Worm (Caenorhabditis elegans) whole organism, L2 larva: Measurements from ENCODE around the gene F38A1.6.

ENCODE experiments used
- C34F6.9 ChIP-seq: fragments of 150-350 bp; optimal IDR thresholded peaks from 2 replicates; lab custom pipeline; 2014; ENCODE audit warnings: missing biosample characterization, missing genetic modification characterization
- R02D3.7 ChIP-seq: fragments of 150-350 bp; optimal IDR thresholded peaks from 2 replicates; lab custom pipeline; 2014; ENCODE audit warnings: missing biosample characterization, missing genetic modification characterization
- ZK546.5 ChIP-seq: sonication (generic microtip); optimal IDR thresholded peaks from 2 replicates; lab custom pipeline; 2017; ENCODE audit warnings: missing biosample characterization, missing genetic modification characterization
- ceh-82 ChIP-seq: fragments of 150-350 bp; optimal IDR thresholded peaks from 2 replicates; lab custom pipeline; 2014; ENCODE audit warnings: missing biosample characterization, missing genetic modification characterization
- egl-27 ChIP-seq: sonication (generic microtip); optimal IDR thresholded peaks from 3 replicates; lab custom pipeline; 2017; ENCODE audit warnings: missing biosample characterization, missing genetic modification reagents, missing genetic modification characterization
- elt-3 ChIP-seq: sonication (generic microtip); optimal IDR thresholded peaks from 2 replicates; lab custom pipeline; 2017; ENCODE audit warnings: missing biosample characterization, missing genetic modification characterization
- mbf-1 ChIP-seq: sonication (generic microtip); optimal IDR thresholded peaks from 2 replicates; lab custom pipeline; 2017; ENCODE audit warnings: missing biosample characterization, missing genetic modification characterization
- nhr-11 ChIP-seq: fragments of 150-350 bp; optimal IDR thresholded peaks from 2 replicates; lab custom pipeline; 2014; ENCODE audit warnings: missing biosample characterization, missing genetic modification characterization
- skn-1 ChIP-seq: sonication (generic microtip); optimal IDR thresholded peaks from 2 replicates; lab custom pipeline; 2017; ENCODE audit warnings: missing biosample characterization, missing genetic modification characterization
- unc-55 ChIP-seq: fragments of 150-350 bp; sonication (generic microtip); optimal IDR thresholded peaks from 3 replicates; lab custom pipeline; 2014; ENCODE audit warnings: missing biosample characterization, missing genetic modification reagents, missing genetic modification characterization
- unc-62 ChIP-seq: fragments of 150-350 bp; optimal IDR thresholded peaks from 2 replicates; lab custom pipeline; 2014; ENCODE audit warnings: missing biosample characterization, missing genetic modification reagents, missing genetic modification characterization
- ztf-1 ChIP-seq: fragments of 200-800 bp; sonication (Bioruptor generic); conservative IDR thresholded peaks from 2 replicates; pipeline ENCODE4 v1.3.6; 2022; ENCODE audit warnings: missing genetic modification characterization, missing compliant biosample characterization
- ztf-11 ChIP-seq: sonication (generic microtip); optimal IDR thresholded peaks from 2 replicates; lab custom pipeline; 2017; ENCODE audit warnings: missing biosample characterization, missing genetic modification characterization

- TF ChIP-seq ztf-11 (tag; lab: Kevin White, UChicago) (no peak), unc-55 (GFP tag; lab: Kevin White, UChicago) (no peak), mbf-1 (no peak), unc-62 (GFP tag; lab: Kevin White, UChicago) (no peak), skn-1 (tag; lab: Kevin White, UChicago) (no peak), elt-3 (tag; lab: Kevin White, UChicago) (no peak), C34F6.9 (tag; lab: Kevin White, UChicago) (no peak), nhr-11 (no peak), ceh-82 (tag; lab: Kevin White, UChicago) (no peak), ztf-1 (no peak), R02D3.7 (no peak), egl-27 (tag; lab: Kevin White, UChicago) (no peak), ZK546.5 (tag; lab: Kevin White, UChicago) (no peak)
These were observed at the start of gene F38A1.6, which contains the start of gene clec-166 for ce11 chrIV:1251242-1251911.
